Fruit fly (Drosophila melanogaster) whole organism, embryonic: ENCODE data around the gene CG4596.
A peak's percentile ranks its signal among the peaks of the same experiment; 100 is the strongest.

Experiments
- Antp ChIP-seq: fragments of 200-800 bp; sonication (Bioruptor generic); optimal IDR thresholded peaks from 3 replicates; lab custom pipeline; 2016; ENCODE audit warnings: missing biosample characterization, missing genetic modification characterization
- Blimp-1 ChIP-seq: fragments of 200-800 bp; sonication (Bioruptor generic); optimal IDR thresholded peaks from 3 replicates; lab custom pipeline; 2018; ENCODE audit warnings: missing biosample characterization, missing genetic modification characterization, mild to moderate bottlenecking, moderate library complexity, missing genetic modification reagents
- CG10959 ChIP-seq: fragments of 200-800 bp; sonication (Bioruptor generic); IDR thresholded peaks from 2 replicates; pipeline ENCODE4 v1.3.6; 2022; ENCODE audit warnings: missing biosample characterization, missing genetic modification characterization
- CG10979 ChIP-seq: fragments of 200-800 bp; sonication (Bioruptor generic); optimal IDR thresholded peaks from 2 replicates; lab custom pipeline; 2018; ENCODE audit warnings: missing biosample characterization, mild to moderate bottlenecking, missing genetic modification characterization, moderate library complexity
- CG11695 ChIP-seq: fragments of 200-800 bp; sonication (Bioruptor generic); IDR thresholded peaks from 3 replicates; pipeline ENCODE4 v1.3.6; 2022; ENCODE audit warnings: missing biosample characterization, missing genetic modification characterization
- CG11723 ChIP-seq: fragments of 200-800 bp; sonication (Bioruptor generic); optimal IDR thresholded peaks from 2 replicates; lab custom pipeline; 2017; ENCODE audit warnings: missing biosample characterization, mild to moderate bottlenecking, missing genetic modification characterization
- CG12104 ChIP-seq: fragments of 200-800 bp; sonication (Bioruptor generic); optimal IDR thresholded peaks from 3 replicates; lab custom pipeline; 2016; ENCODE audit warnings: missing biosample characterization, missing genetic modification characterization
- CG13123 ChIP-seq: fragments of 200-800 bp; sonication (Bioruptor generic); optimal IDR thresholded peaks from 2 replicates; lab custom pipeline; 2016; ENCODE audit warnings: missing biosample characterization, missing genetic modification characterization
- CG15269 ChIP-seq: fragments of 200-800 bp; sonication (Bioruptor generic); optimal IDR thresholded peaks from 2 replicates; lab custom pipeline; 2018; ENCODE audit warnings: missing biosample characterization, mild to moderate bottlenecking, missing genetic modification characterization, moderate library complexity
- CG15696 ChIP-seq: fragments of 200-800 bp; sonication (Bioruptor generic); optimal IDR thresholded peaks from 2 replicates; lab custom pipeline; 2019; ENCODE audit warnings: missing biosample characterization, mild to moderate bottlenecking, missing genetic modification characterization, moderate library complexity
- CG17612 ChIP-seq: fragments of 200-800 bp; sonication (Bioruptor generic); IDR thresholded peaks from 2 replicates; pipeline ENCODE4 v1.3.6; 2022; ENCODE audit warnings: missing biosample characterization, missing genetic modification characterization
- CG1792 ChIP-seq: fragments of 200-800 bp; sonication (Bioruptor generic); optimal IDR thresholded peaks from 2 replicates; lab custom pipeline; 2016; ENCODE audit warnings: missing biosample characterization, missing genetic modification characterization
- CG18011 ChIP-seq: fragments of 200-800 bp; sonication (Bioruptor generic); optimal IDR thresholded peaks from 2 replicates; lab custom pipeline; 2017; ENCODE audit warnings: missing biosample characterization, missing genetic modification characterization, mild to moderate bottlenecking, moderate library complexity, missing genotype
- CG2116 ChIP-seq: fragments of 200-800 bp; sonication (Bioruptor generic); optimal IDR thresholded peaks from 3 replicates; lab custom pipeline; 2018; ENCODE audit warnings: missing biosample characterization, mild to moderate bottlenecking, missing genetic modification characterization
- CG34422 ChIP-seq: fragments of 200-800 bp; sonication (Bioruptor generic); IDR thresholded peaks from 3 replicates; pipeline ENCODE4 v1.3.6; 2022; ENCODE audit warnings: missing biosample characterization, missing genetic modification characterization
- CG3726 ChIP-seq: fragments of 200-800 bp; sonication (Bioruptor generic); IDR thresholded peaks from 3 replicates; pipeline ENCODE4, ENCODE4 v1.3.6; 2022; ENCODE audit warnings: missing biosample characterization, missing genetic modification characterization
- CG3838 ChIP-seq: fragments of 200-800 bp; sonication (Bioruptor generic); optimal IDR thresholded peaks from 3 replicates; lab custom pipeline; 2016; ENCODE audit warnings: missing biosample characterization, missing genetic modification characterization
- CG4707 ChIP-seq: fragments of 200-800 bp; sonication (Bioruptor generic); optimal IDR thresholded peaks from 2 replicates; lab custom pipeline; 2018; ENCODE audit warnings: missing biosample characterization, mild to moderate bottlenecking, missing genetic modification characterization, moderate library complexity
- CG6254 ChIP-seq: fragments of 200-800 bp; sonication (Bioruptor generic); optimal IDR thresholded peaks from 3 replicates; lab custom pipeline; 2017; ENCODE audit warnings: mild to moderate bottlenecking, missing biosample characterization, missing genetic modification reagents, missing genetic modification characterization
- CG6654 ChIP-seq: fragments of 200-800 bp; sonication (Bioruptor generic); optimal IDR thresholded peaks from 2 replicates; lab custom pipeline; 2017; ENCODE audit warnings: missing biosample characterization, mild to moderate bottlenecking, missing genetic modification characterization
- CG6689 ChIP-seq: fragments of 200-800 bp; sonication (Bioruptor generic); IDR thresholded peaks from 2 replicates; pipeline ENCODE4 v1.3.6; 2022; ENCODE audit warnings: missing biosample characterization, missing genetic modification characterization
- CG7786 ChIP-seq: fragments of 200-800 bp; sonication (Bioruptor generic); optimal IDR thresholded peaks from 2 replicates; lab custom pipeline; 2016; ENCODE audit warnings: missing biosample characterization, missing genetic modification characterization
- CG8388 ChIP-seq: fragments of 200-800 bp; sonication (Bioruptor generic); optimal IDR thresholded peaks from 2 replicates; lab custom pipeline; 2019; ENCODE audit warnings: missing biosample characterization, mild to moderate bottlenecking, missing genetic modification characterization, moderate library complexity
- Doc3 ChIP-seq: fragments of 200-800 bp; sonication (Bioruptor generic); IDR thresholded peaks from 3 replicates; pipeline ENCODE4 v1.3.6; 2022; ENCODE audit warnings: missing biosample characterization, missing genetic modification characterization; ENCODE audit not compliant: partially characterized antibody
- Ets65A ChIP-seq: fragments of 200-800 bp; sonication (Bioruptor generic); peaks from one replicate; lab custom pipeline; 2016; ENCODE audit warnings: missing biosample characterization, missing genetic modification characterization
- Fer3 ChIP-seq: fragments of 200-800 bp; sonication (Bioruptor generic); optimal IDR thresholded peaks from 2 replicates; lab custom pipeline; 2018; ENCODE audit warnings: missing biosample characterization, mild to moderate bottlenecking, missing genetic modification characterization, moderate library complexity
- Gug ChIP-seq: fragments of 200-800 bp; sonication (Bioruptor generic); IDR thresholded peaks from 4 replicates; pipeline ENCODE4 v1.3.6; 2022; ENCODE audit warnings: missing biosample characterization, missing genetic modification characterization
- HHEX ChIP-seq: fragments of 200-800 bp; sonication (Bioruptor generic); optimal IDR thresholded peaks from 3 replicates; lab custom pipeline; 2017; ENCODE audit warnings: missing biosample characterization, mild to moderate bottlenecking, missing genetic modification characterization, missing genetic modification reagents
- HmgZ ChIP-seq: fragments of 200-800 bp; sonication (Bioruptor generic); optimal IDR thresholded peaks from 2 replicates; lab custom pipeline; 2018; ENCODE audit warnings: missing biosample characterization, mild to moderate bottlenecking, missing genetic modification characterization
- Med ChIP-seq: fragments of 200-800 bp; sonication (Bioruptor generic); peaks from one replicate; lab custom pipeline; 2016; ENCODE audit warnings: missing biosample characterization, missing genetic modification characterization, mild to moderate bottlenecking, inconsistent platforms, moderate library complexity
- Nf-YB ChIP-seq: fragments of 200-800 bp; sonication (Bioruptor generic); optimal IDR thresholded peaks from 3 replicates; lab custom pipeline; 2019; ENCODE audit warnings: missing biosample characterization, mild to moderate bottlenecking, missing genetic modification characterization, moderate library complexity
- Ssrp ChIP-seq: fragments of 200-800 bp; sonication (Bioruptor generic); optimal IDR thresholded peaks from 2 replicates; lab custom pipeline; 2018; ENCODE audit warnings: missing biosample characterization, mild to moderate bottlenecking, missing genetic modification characterization, moderate library complexity
- Vsx1 ChIP-seq: fragments of 200-800 bp; sonication (Bioruptor generic); optimal IDR thresholded peaks from 2 replicates; lab custom pipeline; 2017; ENCODE audit warnings: missing biosample characterization, mild to moderate bottlenecking, missing genetic modification characterization, missing genetic modification reagents
- al ChIP-seq: fragments of 200-800 bp; sonication (Bioruptor generic); IDR thresholded peaks from 2 replicates; pipeline ENCODE4 v1.3.6; 2022; ENCODE audit warnings: missing biosample characterization, missing genetic modification characterization
- bcd ChIP-seq: fragments of 200-800 bp; sonication (Bioruptor generic); optimal IDR thresholded peaks from 2 replicates; lab custom pipeline; 2017; ENCODE audit warnings: missing biosample characterization, mild to moderate bottlenecking, missing genetic modification characterization
- dmrt99B ChIP-seq: fragments of 200-800 bp; sonication (Bioruptor generic); optimal IDR thresholded peaks from 2 replicates; lab custom pipeline; 2018; ENCODE audit warnings: missing biosample characterization, mild to moderate bottlenecking, missing genetic modification characterization, moderate library complexity
- dpn ChIP-seq, 2 experiments: fragments of 200-800 bp; sonication (Bioruptor generic); optimal IDR thresholded peaks; 3 replicates each; lab custom pipeline; 2016; ENCODE audit warnings: missing biosample characterization in 2 of 2, missing genetic modification characterization in 2 of 2
- fu2 ChIP-seq: fragments of 200-800 bp; sonication (Bioruptor generic); optimal IDR thresholded peaks from 2 replicates; lab custom pipeline; 2016; ENCODE audit warnings: missing biosample characterization, missing genetic modification characterization
- gfzf ChIP-seq: fragments of 200-800 bp; sonication (Bioruptor generic); optimal IDR thresholded peaks from 2 replicates; lab custom pipeline; 2016; ENCODE audit warnings: missing biosample characterization, mild to moderate bottlenecking, missing genetic modification characterization, moderate library complexity
- gro ChIP-seq: fragments of 200-800 bp; sonication (Bioruptor generic); optimal IDR thresholded peaks from 2 replicates; lab custom pipeline; 2016; ENCODE audit warnings: missing biosample characterization, missing genetic modification characterization
- gsb-n ChIP-seq: fragments of 200-800 bp; sonication (Bioruptor generic); optimal IDR thresholded peaks from 3 replicates; lab custom pipeline; 2018; ENCODE audit warnings: missing biosample characterization, mild to moderate bottlenecking, missing genetic modification characterization
- schlank ChIP-seq: fragments of 200-800 bp; sonication (Bioruptor generic); optimal IDR thresholded peaks from 2 replicates; lab custom pipeline; 2018; ENCODE audit warnings: missing biosample characterization, mild to moderate bottlenecking, missing genetic modification characterization
- sd ChIP-seq: fragments of 200-800 bp; sonication (Bioruptor generic); optimal IDR thresholded peaks from 3 replicates; lab custom pipeline; 2018; ENCODE audit warnings: missing biosample characterization, mild to moderate bottlenecking, missing genetic modification characterization, moderate library complexity
- slou ChIP-seq: fragments of 200-800 bp; sonication (Bioruptor generic); optimal IDR thresholded peaks from 3 replicates; lab custom pipeline; 2016; ENCODE audit warnings: missing biosample characterization, missing genetic modification characterization
- tll ChIP-seq, 2 experiments: fragments of 200-800 bp in 1 of 2; fragments of >200 bp in 1 of 2; sonication (Bioruptor generic) in 1 of 2; optimal IDR thresholded peaks; 2 replicates each; lab custom pipeline; 2017 to 2019; ENCODE audit warnings: missing biosample characterization in 2 of 2, missing genetic modification characterization in 2 of 2, mild to moderate bottlenecking in 1 of 2, moderate library complexity in 1 of 2
- tna ChIP-seq: fragments of 200-800 bp; sonication (Bioruptor generic); IDR thresholded peaks from 2 replicates; pipeline ENCODE4 v1.3.6; 2022; ENCODE audit warnings: missing biosample characterization, missing genetic modification characterization; ENCODE audit not compliant: partially characterized antibody
- trem ChIP-seq: fragments of 200-800 bp; optimal IDR thresholded peaks from 3 replicates; lab custom pipeline; 2019; ENCODE audit warnings: missing biosample characterization, mild to moderate bottlenecking, missing genetic modification characterization, moderate library complexity
- vvl ChIP-seq: fragments of 200-800 bp; sonication (Bioruptor generic); IDR thresholded peaks from 2 replicates; pipeline ENCODE4 v1.3.6; 2022; ENCODE audit warnings: missing biosample characterization, missing genetic modification characterization
- zen2 ChIP-seq: fragments of 200-800 bp; sonication (Bioruptor generic); IDR thresholded peaks from 3 replicates; pipeline ENCODE4 v1.3.6; 2022; ENCODE audit warnings: missing biosample characterization, missing genetic modification characterization; ENCODE audit not compliant: partially characterized antibody

Gene CG4596

DNA sequence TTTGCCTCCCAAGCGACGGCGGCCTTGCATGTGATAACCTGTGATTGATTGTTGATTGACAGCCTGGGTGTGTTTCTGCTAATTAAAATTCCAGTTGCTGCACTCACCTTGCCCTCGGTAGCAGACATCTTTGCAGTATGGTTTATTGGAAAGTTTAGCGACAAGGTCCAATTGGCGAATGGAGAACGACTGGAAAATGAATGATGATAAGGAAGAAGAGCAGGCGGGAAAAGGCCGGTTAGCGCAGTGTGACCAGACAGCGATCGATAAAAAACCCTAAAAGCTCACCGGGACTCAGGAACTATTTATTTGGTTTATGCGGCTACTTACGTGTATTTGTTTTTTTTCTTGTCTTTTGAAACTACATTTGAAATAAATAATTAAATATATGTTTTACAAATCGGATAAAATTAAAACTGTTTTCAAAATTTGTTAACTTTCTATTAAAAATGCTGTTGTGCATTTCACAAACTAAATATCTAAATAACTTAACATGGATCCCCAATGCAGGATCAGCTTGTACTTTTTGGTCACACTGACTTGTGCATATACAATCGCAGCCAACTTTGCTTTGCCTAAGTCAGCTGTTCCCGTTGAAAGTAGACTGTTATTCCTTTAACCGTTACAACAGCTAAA, 572 bp upstream of the CG4596 start, which contains the start of gene Fdh (continued):
- TF ChIP-seq bcd (peak; percentile 50), fu2 (no peak), Ssrp (tag; lab: Kevin White, UChicago) (peak; percentile 47), gsb-n (tag; lab: Kevin White, UChicago) (peak; percentile 43), HmgZ (tag; lab: Kevin White, UChicago) (peak; percentile 1), CG11695 (GFP tag; lab: Robert Waterston, UW) (peak; percentile 19; the same call in 1 of the 3 replicates), tna (GFP tag; lab: Robert Waterston, UW) (no peak), CG13123 (peak; percentile 98), CG3726 (GFP tag; lab: Robert Waterston, UW) (no peak), CG18011 (GFP tag; lab: Kevin White, UChicago) (peak; percentile 8), Fer3 (peak; percentile 69), slou (GFP tag; lab: Kevin White, UChicago) (peak; percentile 5), Antp (GFP tag; lab: Kevin White, UChicago) (no peak), vvl (GFP tag; lab: Robert Waterston, UW) (peak; percentile 43), CG8388 (GFP tag; lab: Kevin White, UChicago) (peak; percentile 61), HHEX (GFP tag; lab: Kevin White, UChicago) (peak; percentile 66), CG15269 (tag; lab: Kevin White, UChicago) (peak; percentile 67), CG12104 (peak; percentile 57), CG6654 (GFP tag; lab: Kevin White, UChicago) (peak; percentile 18), Ets65A (GFP tag; lab: Kevin White, UChicago) (peak; percentile 79), CG10959 (no peak), Med (peak; percentile 91), Blimp-1 (GFP tag; lab: Kevin White, UChicago) (peak; percentile 56), CG4707 (GFP tag; lab: Kevin White, UChicago) (no peak), CG10979 (peak; percentile 75), tll (GFP tag; optimal IDR thresholded peaks at IDR 0.05; lab: Kevin White, UChicago) (peak in 1 of 2 experiments; percentile 14), CG34422 (GFP tag; lab: Robert Waterston, UW) (peak; percentile 34; the same call in 1 of the 3 replicates), CG6254 (GFP tag; lab: Kevin White, UChicago) (peak; percentile 32), CG6689 (GFP tag; lab: Robert Waterston, UW) (peak; percentile 53; the same call in 1 of the 2 replicates), CG1792 (GFP tag; lab: Kevin White, UChicago) (peak; percentile 10), CG15696 (peak; percentile 73), schlank (peak; percentile 41), dmrt99B (tag; lab: Kevin White, UChicago) (peak; percentile 58), Vsx1 (GFP tag; lab: Kevin White, UChicago) (peak; percentile 38), Nf-YB (GFP tag; lab: Kevin White, UChicago) (peak; percentile 50), gro (GFP tag; lab: Kevin White, UChicago) (no peak), CG17612 (GFP tag; lab: Robert Waterston, UW) (no peak), CG3838 (no peak), trem (tag; lab: Kevin White, UChicago) (peak; percentile 76), sd (tag; lab: Kevin White, UChicago) (peak; percentile 58), zen2 (GFP tag; lab: Robert Waterston, UW) (no peak), al (GFP tag; lab: Robert Waterston, UW) (no peak), CG7786 (GFP tag; lab: Kevin White, UChicago) (no peak), CG2116 (GFP tag; lab: Kevin White, UChicago) (peak; percentile 61), Doc3 (GFP tag; lab: Robert Waterston, UW) (no peak), gfzf (GFP tag; lab: Kevin White, UChicago) (peak; percentile 69), dpn (GFP tag; optimal IDR thresholded peaks at IDR 0.05; lab: Kevin White, UChicago) (peak in 1 of 2 experiments; percentile 53), CG11723 (GFP tag; lab: Kevin White, UChicago) (peak; percentile 28), Gug (GFP tag; lab: Robert Waterston, UW) (no peak)
